Fruit fly (Drosophila melanogaster) whole organism, adult: ENCODE measurements around the gene CG18586.

Experiments
- CG11617 ChIP-seq: fragments of 200-800 bp; sonication (Bioruptor generic); optimal IDR thresholded peaks from 2 replicates; lab custom pipeline; 2017; ENCODE audit warnings: mild to moderate bottlenecking, missing biosample characterization, missing genetic modification reagents, missing genetic modification characterization
- CG12768 ChIP-seq: fragments of 200-800 bp; sonication (Bioruptor generic); optimal IDR thresholded peaks from 2 replicates; lab custom pipeline; 2017; ENCODE audit warnings: missing biosample characterization, missing genetic modification characterization, mild to moderate bottlenecking, moderate library complexity, missing genetic modification reagents
- CG14711 ChIP-seq: fragments of 200-800 bp; sonication (Bioruptor generic); optimal IDR thresholded peaks from 2 replicates; lab custom pipeline; 2018; ENCODE audit warnings: missing biosample characterization, mild to moderate bottlenecking, missing genetic modification characterization, moderate library complexity
- CG1620 ChIP-seq: fragments of 200-800 bp; sonication (Bioruptor generic); optimal IDR thresholded peaks from 2 replicates; lab custom pipeline; 2016; ENCODE audit warnings: missing biosample characterization, missing genetic modification characterization
- CG33017 ChIP-seq: fragments of 200-800 bp; sonication (Bioruptor generic); optimal IDR thresholded peaks from 2 replicates; lab custom pipeline; 2018; ENCODE audit warnings: missing biosample characterization, mild to moderate bottlenecking, missing genetic modification characterization, moderate library complexity
- CG5204 ChIP-seq: fragments of 200-800 bp; sonication (Bioruptor generic); optimal IDR thresholded peaks from 2 replicates; lab custom pipeline; 2016; ENCODE audit warnings: missing biosample characterization, missing genetic modification characterization
- CG7045 ChIP-seq: fragments of 200-800 bp; sonication (Bioruptor generic); optimal IDR thresholded peaks from 2 replicates; lab custom pipeline; 2017; ENCODE audit warnings: missing biosample characterization, mild to moderate bottlenecking, missing genetic modification characterization
- CG7101 ChIP-seq: fragments of 200-800 bp; sonication (Bioruptor generic); optimal IDR thresholded peaks from 2 replicates; lab custom pipeline; 2018; ENCODE audit warnings: missing biosample characterization, mild to moderate bottlenecking, missing genetic modification characterization, moderate library complexity
- Clk ChIP-seq: fragments of 200-800 bp; sonication (Bioruptor generic); optimal IDR thresholded peaks from 2 replicates; lab custom pipeline; 2017; ENCODE audit warnings: missing biosample characterization, missing genetic modification characterization
- Crg-1 ChIP-seq: fragments of 200-800 bp; sonication (Bioruptor generic); optimal IDR thresholded peaks from 2 replicates; lab custom pipeline; 2016; ENCODE audit warnings: missing biosample characterization, missing genetic modification characterization
- Hr96 ChIP-seq: fragments of 200-800 bp; sonication (Bioruptor generic); optimal IDR thresholded peaks from 2 replicates; lab custom pipeline; 2016; ENCODE audit warnings: missing biosample characterization, missing genetic modification characterization
- Mnt ChIP-seq: fragments of 200-800 bp; sonication (Bioruptor generic); optimal IDR thresholded peaks from 2 replicates; lab custom pipeline; 2016; ENCODE audit warnings: missing biosample characterization, mild to moderate bottlenecking, missing genetic modification characterization
- bab1 ChIP-seq: fragments of 200-800 bp; sonication (Bioruptor generic); optimal IDR thresholded peaks from 3 replicates; lab custom pipeline; 2019; ENCODE audit warnings: missing biosample characterization, mild to moderate bottlenecking, missing genetic modification characterization, moderate library complexity
- cic ChIP-seq: fragments of 200-800 bp; sonication (Bioruptor generic); optimal IDR thresholded peaks from 2 replicates; lab custom pipeline; 2017; ENCODE audit warnings: missing biosample characterization, mild to moderate bottlenecking, missing genetic modification characterization, moderate library complexity
- cnc ChIP-seq, 2 experiments: fragments of >200 bp; optimal IDR thresholded peaks; 2 replicates each; lab custom pipeline; 2017
- kay ChIP-seq: fragments of 200-800 bp; sonication (Bioruptor generic); peaks from one replicate; lab custom pipeline; 2016; ENCODE audit warnings: missing biosample characterization, missing genetic modification characterization, borderline replicate concordance
- ovo ChIP-seq: fragments of 200-800 bp; sonication (Bioruptor generic); optimal IDR thresholded peaks from 2 replicates; lab custom pipeline; 2016; ENCODE audit warnings: missing biosample characterization, missing genetic modification characterization
- pad ChIP-seq: fragments of 200-800 bp; sonication (Bioruptor generic); optimal IDR thresholded peaks from 3 replicates; lab custom pipeline; 2017; ENCODE audit warnings: missing biosample characterization, missing genetic modification characterization, mild to moderate bottlenecking, moderate library complexity, missing genetic modification reagents
- tj ChIP-seq: fragments of 200-800 bp; sonication (Bioruptor generic); optimal IDR thresholded peaks from 3 replicates; lab custom pipeline; 2017; ENCODE audit warnings: missing biosample characterization, mild to moderate bottlenecking, missing genetic modification characterization, moderate library complexity
- toe ChIP-seq: fragments of 200-800 bp; sonication (Bioruptor generic); optimal IDR thresholded peaks from 2 replicates; lab custom pipeline; 2016; ENCODE audit warnings: missing biosample characterization, missing genetic modification characterization

The CG18586 gene

dm6 chr3L:5838295-5838694, 34.8 kb upstream of the CG18586 start:
- TF ChIP-seq kay (GFP tag; lab: Kevin White, UChicago) (peak; percentile 3), CG11617 (GFP tag; lab: Kevin White, UChicago) (no peak)

DNA sequence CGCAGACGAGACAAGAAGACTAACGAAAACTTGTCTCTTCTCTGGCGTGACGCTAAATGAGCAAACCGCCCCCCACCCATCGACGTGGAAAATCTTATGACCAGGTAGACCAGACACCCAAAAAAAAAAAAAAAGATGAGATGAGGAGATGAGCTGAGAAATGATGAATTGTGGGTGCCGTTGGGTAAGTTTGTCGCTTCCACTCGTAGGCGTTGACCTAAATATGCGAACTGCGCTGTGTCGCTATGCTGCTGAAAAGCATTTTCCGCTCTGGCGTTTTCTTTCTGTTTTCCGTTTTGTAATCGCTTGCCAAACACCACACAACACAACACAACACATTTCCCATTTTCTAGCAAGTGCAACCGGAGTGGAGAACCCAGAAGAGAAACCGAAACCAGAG, 34.2 kb upstream of the CG18586 start:
- no peak for TF ChIP-seq Crg-1
- no peak for TF ChIP-seq ovo (GFP tag; lab: Kevin White, UChicago)
- no peak for TF ChIP-seq CG14711 (tag; lab: Kevin White, UChicago)
- TF ChIP-seq CG33017 (tag; lab: Kevin White, UChicago), result no peak
- no peak for TF ChIP-seq Mnt
- TF ChIP-seq CG12768 (GFP tag; lab: Kevin White, UChicago), result no peak
- no peak for TF ChIP-seq cnc (optimal IDR thresholded peaks at IDR 0.05; lab: Kevin White, UChicago)
- no peak for TF ChIP-seq CG1620 (GFP tag; lab: Kevin White, UChicago)
- no peak for TF ChIP-seq Hr96 (GFP tag; lab: Kevin White, UChicago)
- no peak for TF ChIP-seq cic (GFP tag; lab: Kevin White, UChicago)
- TF ChIP-seq toe (GFP tag; lab: Kevin White, UChicago), result no peak
- no peak for TF ChIP-seq pad (GFP tag; lab: Kevin White, UChicago)

DNA sequence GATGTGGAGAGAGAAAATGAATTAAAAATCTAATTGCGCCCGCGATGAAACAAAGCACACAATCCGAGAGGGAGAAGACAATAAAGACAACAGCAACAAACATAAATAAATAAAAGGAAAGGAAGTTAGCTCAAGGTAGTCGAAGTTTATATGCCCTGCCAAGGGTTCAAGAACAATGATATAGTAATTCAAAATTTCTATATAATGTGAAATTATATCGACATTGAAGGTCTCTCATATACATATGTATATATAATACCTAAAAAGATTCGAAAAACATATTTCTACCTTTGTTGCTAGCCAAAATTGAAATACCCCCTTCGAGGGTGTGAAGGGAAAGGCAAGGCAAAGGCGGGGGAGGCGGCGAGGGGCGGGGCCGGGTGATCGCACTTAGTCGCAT, 32.3 kb upstream of the CG18586 start:
- TF ChIP-seq CG1620 (GFP tag; lab: Kevin White, UChicago) (no peak), Crg-1 (no peak), CG14711 (tag; lab: Kevin White, UChicago) (no peak), CG11617 (GFP tag; lab: Kevin White, UChicago) (no peak), ovo (GFP tag; lab: Kevin White, UChicago) (no peak), cnc (optimal IDR thresholded peaks at IDR 0.05; lab: Kevin White, UChicago) (no peak), cic (GFP tag; lab: Kevin White, UChicago) (no peak), CG12768 (GFP tag; lab: Kevin White, UChicago) (no peak), CG7101 (no peak), pad (GFP tag; lab: Kevin White, UChicago) (no peak), bab1 (GFP tag; lab: Kevin White, UChicago) (no peak), CG33017 (tag; lab: Kevin White, UChicago) (no peak), toe (GFP tag; lab: Kevin White, UChicago) (no peak), kay (GFP tag; lab: Kevin White, UChicago) (no peak)

dm6 chr3L:5843895-5844576, 29.1 kb upstream of the CG18586 start:
- TF ChIP-seq pad (GFP tag; lab: Kevin White, UChicago) (no peak), ovo (GFP tag; lab: Kevin White, UChicago) (no peak), Mnt (no peak), CG5204 (no peak), tj (GFP tag; lab: Kevin White, UChicago) (no peak), CG7045 (no peak), cic (GFP tag; lab: Kevin White, UChicago) (no peak), CG11617 (GFP tag; lab: Kevin White, UChicago) (no peak), Clk (GFP tag; lab: Kevin White, UChicago) (no peak), CG12768 (GFP tag; lab: Kevin White, UChicago) (no peak), CG7101 (no peak), CG33017 (tag; lab: Kevin White, UChicago) (no peak), CG14711 (tag; lab: Kevin White, UChicago) (no peak), cnc (optimal IDR thresholded peaks at IDR 0.05; lab: Kevin White, UChicago) (no peak), toe (GFP tag; lab: Kevin White, UChicago) (no peak)

DNA sequence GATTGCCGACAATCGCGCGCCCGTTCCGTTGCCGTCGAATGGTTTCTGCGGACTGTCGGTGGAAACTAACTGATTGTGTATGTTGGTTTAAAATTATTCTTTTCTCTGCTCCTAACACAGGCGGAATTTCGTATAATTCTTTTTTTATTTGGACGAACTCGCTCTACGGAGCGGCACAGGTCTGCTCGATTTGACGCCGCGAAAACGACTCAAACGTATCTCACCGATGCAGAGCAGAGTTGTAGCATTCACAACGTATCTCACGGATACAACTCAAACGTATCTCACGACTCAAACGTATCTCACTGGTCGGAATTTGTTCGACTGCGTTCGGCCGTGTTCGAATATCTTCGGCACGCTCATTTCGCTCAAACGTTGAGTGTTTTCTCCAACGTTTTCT, 27.6 kb upstream of the CG18586 start, which contains the start of gene vn:
Gene vn (minus strand): TSS at position 199 of the 400 bp plus-strand sequence.
- TF ChIP-seq bab1 (GFP tag; lab: Kevin White, UChicago) (no peak), CG14711 (tag; lab: Kevin White, UChicago) (peak; percentile 75)

- TF ChIP-seq bab1 (GFP tag; lab: Kevin White, UChicago) (no peak), CG1620 (GFP tag; lab: Kevin White, UChicago) (no peak), Mnt (no peak), CG12768 (GFP tag; lab: Kevin White, UChicago) (no peak), Clk (GFP tag; lab: Kevin White, UChicago) (no peak), ovo (GFP tag; lab: Kevin White, UChicago) (no peak), toe (GFP tag; lab: Kevin White, UChicago) (no peak), kay (GFP tag; lab: Kevin White, UChicago) (no peak), CG14711 (tag; lab: Kevin White, UChicago) (no peak), CG33017 (tag; lab: Kevin White, UChicago) (no peak), pad (GFP tag; lab: Kevin White, UChicago) (no peak), CG5204 (no peak), cic (GFP tag; lab: Kevin White, UChicago) (no peak), CG7101 (no peak), cnc (optimal IDR thresholded peaks at IDR 0.05; lab: Kevin White, UChicago) (no peak), CG7045 (no peak), Hr96 (GFP tag; lab: Kevin White, UChicago) (no peak)
Observed at dm6 chr3L:5848929-5849328, 24.2 kb upstream of the CG18586 start.
